Fruit fly (Drosophila melanogaster) whole organism, adult: ENCODE measurements around the gene Sod1.
"Not testable (repeated sequence)": the region's sequence is repeated elsewhere in the genome, so short reads cannot be mapped to it uniquely, and the experiment has no call there.

Experiments used
- CG33017 ChIP-seq: fragments of 200-800 bp; sonication (Bioruptor generic); optimal IDR thresholded peaks from 2 replicates; lab custom pipeline; 2018; ENCODE audit warnings: missing biosample characterization, mild to moderate bottlenecking, missing genetic modification characterization, moderate library complexity
- Clk ChIP-seq: fragments of 200-800 bp; sonication (Bioruptor generic); optimal IDR thresholded peaks from 2 replicates; lab custom pipeline; 2017; ENCODE audit warnings: missing biosample characterization, missing genetic modification characterization
- Crg-1 ChIP-seq: fragments of 200-800 bp; sonication (Bioruptor generic); optimal IDR thresholded peaks from 2 replicates; lab custom pipeline; 2016; ENCODE audit warnings: missing biosample characterization, missing genetic modification characterization
- Mnt ChIP-seq: fragments of 200-800 bp; sonication (Bioruptor generic); optimal IDR thresholded peaks from 2 replicates; lab custom pipeline; 2016; ENCODE audit warnings: missing biosample characterization, mild to moderate bottlenecking, missing genetic modification characterization
- kay ChIP-seq: fragments of 200-800 bp; sonication (Bioruptor generic); peaks from one replicate; lab custom pipeline; 2016; ENCODE audit warnings: missing biosample characterization, missing genetic modification characterization, borderline replicate concordance
- pad ChIP-seq: fragments of 200-800 bp; sonication (Bioruptor generic); optimal IDR thresholded peaks from 3 replicates; lab custom pipeline; 2017; ENCODE audit warnings: missing biosample characterization, missing genetic modification characterization, mild to moderate bottlenecking, moderate library complexity, missing genetic modification reagents
- tj ChIP-seq: fragments of 200-800 bp; sonication (Bioruptor generic); optimal IDR thresholded peaks from 3 replicates; lab custom pipeline; 2017; ENCODE audit warnings: missing biosample characterization, mild to moderate bottlenecking, missing genetic modification characterization, moderate library complexity
- toe ChIP-seq: fragments of 200-800 bp; sonication (Bioruptor generic); optimal IDR thresholded peaks from 2 replicates; lab custom pipeline; 2016; ENCODE audit warnings: missing biosample characterization, missing genetic modification characterization

dm6 chr3L:11132055-11132454 lies 18.5 kb upstream of the Sod1 start, which contains the start of gene CG32074:
- not testable (repeated sequence) for TF ChIP-seq kay (GFP tag; lab: Kevin White, UChicago); pad; Clk (GFP tag; lab: Kevin White, UChicago); toe (GFP tag; lab: Kevin White, UChicago); Crg-1 (GFP tag; lab: Kevin White, UChicago); tj (GFP tag; lab: Kevin White, UChicago); CG33017 (tag; lab: Kevin White, UChicago); Mnt (GFP tag; lab: Kevin White, UChicago)
